Fruit fly (Drosophila melanogaster) whole organism: Measurements from ENCODE around the gene CG13627.

ENCODE experiments used
- CG8478 ChIP-seq: fragments of >200 bp; optimal IDR thresholded peaks from 2 replicates; lab custom pipeline; 2018; ENCODE audit warnings: inconsistent platforms
- Dll ChIP-seq: fragments of >200 bp; optimal IDR thresholded peaks from 2 replicates; lab custom pipeline; 2017
- EcR ChIP-seq, 2 experiments: fragments of >200 bp; optimal IDR thresholded peaks; 2 replicates each; lab custom pipeline; 2017; ENCODE audit warnings: missing biosample characterization in 2 of 2, missing genetic modification characterization in 2 of 2, missing genetic modification reagents in 2 of 2
- pan ChIP-seq: fragments of >200 bp; optimal IDR thresholded peaks from 2 replicates; lab custom pipeline; 2017
- psq ChIP-seq: fragments of >200 bp; optimal IDR thresholded peaks from 2 replicates; lab custom pipeline; 2017
- usp ChIP-seq: fragments of >200 bp; optimal IDR thresholded peaks from 2 replicates; lab custom pipeline; 2017; ENCODE audit warnings: missing biosample characterization, missing genetic modification characterization, mixed read lengths

Gene CG13627

dm6 chr3R:24712375-24712830 is at the start of gene CG13627, which contains the start of gene CG46316:
TSS of gene CG13627 (plus strand) at chr3R:24712780.
TSS of gene CG46316 (plus strand) at chr3R:24712780.
- TF ChIP-seq EcR (GFP tag; optimal IDR thresholded peaks at IDR 0.05; lab: Kevin White, UChicago) (no peak), pan (no peak), Dll (lab: Kevin White, UChicago) (no peak), psq (lab: Kevin White, UChicago) (no peak), CG8478 (lab: Kevin White, UChicago) (no peak), usp (GFP tag; lab: Kevin White, UChicago) (no peak)

- TF ChIP-seq pan (no peak), psq (lab: Kevin White, UChicago) (no peak), CG8478 (lab: Kevin White, UChicago) (no peak), EcR (GFP tag; optimal IDR thresholded peaks at IDR 0.05; lab: Kevin White, UChicago) (no peak), usp (GFP tag; lab: Kevin White, UChicago) (no peak), Dll (lab: Kevin White, UChicago) (no peak)
These were observed 49.5 kb upstream of the CG13627 start for dm6 chr3R:24663044-24663443.

- no peak for TF ChIP-seq usp (GFP tag; lab: Kevin White, UChicago)
- no peak for TF ChIP-seq psq (lab: Kevin White, UChicago)
- no peak for TF ChIP-seq CG8478 (lab: Kevin White, UChicago)
- peak; percentile 68 for TF ChIP-seq Dll (lab: Kevin White, UChicago)
- no peak for TF ChIP-seq EcR (GFP tag; optimal IDR thresholded peaks at IDR 0.05; lab: Kevin White, UChicago)
- no peak for TF ChIP-seq pan
These were observed 44.9 kb upstream of the CG13627 start for dm6 chr3R:24667538-24668207.

dm6 chr3R:24671662-24672061 is 40.9 kb upstream of the CG13627 start:
- TF ChIP-seq CG8478 (lab: Kevin White, UChicago) (no peak), psq (lab: Kevin White, UChicago) (no peak), EcR (GFP tag; optimal IDR thresholded peaks at IDR 0.05; lab: Kevin White, UChicago) (no peak), Dll (lab: Kevin White, UChicago) (no peak), usp (GFP tag; lab: Kevin White, UChicago) (no peak)

dm6 chr3R:24692863-24693262 is 19.7 kb upstream of the CG13627 start:
- TF ChIP-seq pan (no peak), Dll (lab: Kevin White, UChicago) (no peak), psq (lab: Kevin White, UChicago) (no peak), EcR (GFP tag; optimal IDR thresholded peaks at IDR 0.05; lab: Kevin White, UChicago) (no peak), CG8478 (lab: Kevin White, UChicago) (no peak), usp (GFP tag; lab: Kevin White, UChicago) (no peak)

- no peak for TF ChIP-seq EcR (GFP tag; optimal IDR thresholded peaks at IDR 0.05; lab: Kevin White, UChicago)
- no peak for TF ChIP-seq Dll (lab: Kevin White, UChicago)
- TF ChIP-seq CG8478 (lab: Kevin White, UChicago): no peak
- TF ChIP-seq psq (lab: Kevin White, UChicago): no peak
- TF ChIP-seq usp (GFP tag; lab: Kevin White, UChicago): no peak
- TF ChIP-seq pan: no peak
These were observed 13.3 kb upstream of the CG13627 start for dm6 chr3R:24699309-24699708.

- TF ChIP-seq psq (lab: Kevin White, UChicago) (no peak), CG8478 (lab: Kevin White, UChicago) (no peak), Dll (lab: Kevin White, UChicago) (no peak), usp (GFP tag; lab: Kevin White, UChicago) (no peak), pan (no peak), EcR (GFP tag; optimal IDR thresholded peaks at IDR 0.05; lab: Kevin White, UChicago) (no peak)
These were observed 4.7 kb downstream of the CG13627 start, which contains the start of gene Polr2L for dm6 chr3R:24717289-24717688. TSS of gene Polr2L (plus strand) at chr3R:24717511.

dm6 chr3R:24719314-24720290 is 7.0 kb downstream of the CG13627 start, which contains the start of the genes CG13630 and tok:
TSS of gene CG13630 (minus strand) at chr3R:24719364.
TSS of gene tok (plus strand) at chr3R:24719697.
- TF ChIP-seq psq (lab: Kevin White, UChicago): no peak
- TF ChIP-seq CG8478 (lab: Kevin White, UChicago): no peak
- no peak for TF ChIP-seq EcR (GFP tag; optimal IDR thresholded peaks at IDR 0.05; lab: Kevin White, UChicago)
- no peak for TF ChIP-seq Dll (lab: Kevin White, UChicago)
- TF ChIP-seq pan: no peak
- TF ChIP-seq usp (GFP tag; lab: Kevin White, UChicago): no peak

dm6 chr3R:24720459-24721370 is 8.1 kb downstream of the CG13627 start:
- TF ChIP-seq usp (GFP tag; lab: Kevin White, UChicago) (no peak), psq (lab: Kevin White, UChicago) (no peak), EcR (GFP tag; optimal IDR thresholded peaks at IDR 0.05; lab: Kevin White, UChicago) (no peak), CG8478 (lab: Kevin White, UChicago) (no peak), pan (no peak), Dll (lab: Kevin White, UChicago) (no peak)

dm6 chr3R:24726347-24726891 is 13.8 kb downstream of the CG13627 start:
- no peak for TF ChIP-seq psq (lab: Kevin White, UChicago)
- TF ChIP-seq Dll (lab: Kevin White, UChicago): no peak
- no peak for TF ChIP-seq pan
- TF ChIP-seq CG8478 (lab: Kevin White, UChicago): no peak
- no peak for TF ChIP-seq usp (GFP tag; lab: Kevin White, UChicago)
- TF ChIP-seq EcR (GFP tag; optimal IDR thresholded peaks at IDR 0.05; lab: Kevin White, UChicago): no peak
